Worm (Caenorhabditis elegans) whole organism, L2 larva: Measurements from ENCODE around the gene hap-1.

ENCODE experiments used
- C34F6.9 ChIP-seq: fragments of 150-350 bp; optimal IDR thresholded peaks from 2 replicates; lab custom pipeline; 2014; ENCODE audit warnings: missing biosample characterization, missing genetic modification characterization
- F13H6.1 ChIP-seq: sonication (generic microtip); optimal IDR thresholded peaks from 2 replicates; lab custom pipeline; 2016; ENCODE audit warnings: missing genetic modification characterization, missing compliant biosample characterization
- R02D3.7 ChIP-seq: fragments of 150-350 bp; optimal IDR thresholded peaks from 2 replicates; lab custom pipeline; 2014; ENCODE audit warnings: missing biosample characterization, missing genetic modification characterization
- Y55F3AM.14 ChIP-seq: fragments of 200-800 bp; sonication (Bioruptor generic); optimal IDR thresholded peaks from 2 replicates; lab custom pipeline; 2018; ENCODE audit warnings: mild to moderate bottlenecking, missing genetic modification characterization, missing compliant biosample characterization
- ZK546.5 ChIP-seq: sonication (generic microtip); optimal IDR thresholded peaks from 2 replicates; lab custom pipeline; 2017; ENCODE audit warnings: missing biosample characterization, missing genetic modification characterization
- ama-1 ChIP-seq: fragments of 150-350 bp; optimal IDR thresholded peaks from 2 replicates; lab custom pipeline; 2018; ENCODE audit warnings: inconsistent platforms
- ceh-82 ChIP-seq: fragments of 150-350 bp; optimal IDR thresholded peaks from 2 replicates; lab custom pipeline; 2014; ENCODE audit warnings: missing biosample characterization, missing genetic modification characterization
- crh-2 ChIP-seq: sonication (generic microtip); optimal IDR thresholded peaks from 2 replicates; lab custom pipeline; 2017; ENCODE audit warnings: missing biosample characterization, missing genetic modification characterization
- egl-27 ChIP-seq: sonication (generic microtip); optimal IDR thresholded peaks from 3 replicates; lab custom pipeline; 2017; ENCODE audit warnings: missing biosample characterization, missing genetic modification reagents, missing genetic modification characterization
- elt-1 ChIP-seq: fragments of 150-350 bp; optimal IDR thresholded peaks from 2 replicates; lab custom pipeline; 2014; ENCODE audit warnings: missing biosample characterization, missing genetic modification characterization
- gmeb-1 ChIP-seq: fragments of 150-350 bp; optimal IDR thresholded peaks from 2 replicates; lab custom pipeline; 2014; ENCODE audit warnings: missing biosample characterization, missing genetic modification characterization
- lin-11 ChIP-seq: fragments of 150-350 bp; sonication (generic microtip); optimal IDR thresholded peaks from 2 replicates; lab custom pipeline; 2014; ENCODE audit warnings: missing biosample characterization, missing genetic modification characterization, inconsistent platforms, mixed read lengths
- lin-13 ChIP-seq: fragments of 150-350 bp; optimal IDR thresholded peaks from 2 replicates; lab custom pipeline; 2014; ENCODE audit warnings: missing biosample characterization, missing genetic modification reagents, missing genetic modification characterization
- lsy-2 ChIP-seq, 2 experiments: fragments of 150-350 bp in 1 of 2; sonication (generic microtip) in 1 of 2; optimal IDR thresholded peaks; 2 replicates each; lab custom pipeline; 2014 to 2017; ENCODE audit warnings: missing biosample characterization in 2 of 2, missing genetic modification characterization in 2 of 2
- mbf-1 ChIP-seq: sonication (generic microtip); optimal IDR thresholded peaks from 2 replicates; lab custom pipeline; 2017; ENCODE audit warnings: missing biosample characterization, missing genetic modification characterization
- nhr-10 ChIP-seq: sonication (generic microtip); optimal IDR thresholded peaks from 2 replicates; lab custom pipeline; 2017; ENCODE audit warnings: missing biosample characterization, missing genetic modification characterization
- nhr-12 ChIP-seq: fragments of 150-350 bp; optimal IDR thresholded peaks from 2 replicates; lab custom pipeline; 2014; ENCODE audit warnings: missing biosample characterization, missing genetic modification characterization
- nhr-23 ChIP-seq: fragments of 150-350 bp; optimal IDR thresholded peaks from 2 replicates; lab custom pipeline; 2014; ENCODE audit warnings: missing biosample characterization, missing genetic modification reagents, missing genetic modification characterization
- nhr-237 ChIP-seq: fragments of 150-350 bp; optimal IDR thresholded peaks from 2 replicates; lab custom pipeline; 2014; ENCODE audit warnings: missing biosample characterization, missing genetic modification characterization
- nhr-25 ChIP-seq: fragments of 150-350 bp; sonication (generic microtip); optimal IDR thresholded peaks from 3 replicates; lab custom pipeline; 2014; ENCODE audit warnings: missing biosample characterization, missing genetic modification characterization
- nhr-6 ChIP-seq: fragments of 150-350 bp; optimal IDR thresholded peaks from 2 replicates; lab custom pipeline; 2014; ENCODE audit warnings: missing biosample characterization, missing genetic modification characterization
- snpc-4 ChIP-seq: fragments of 150-350 bp; optimal IDR thresholded peaks from 2 replicates; lab custom pipeline; 2014; ENCODE audit warnings: missing biosample characterization, missing genetic modification characterization
- unc-55 ChIP-seq: fragments of 150-350 bp; sonication (generic microtip); optimal IDR thresholded peaks from 3 replicates; lab custom pipeline; 2014; ENCODE audit warnings: missing biosample characterization, missing genetic modification reagents, missing genetic modification characterization
- unc-62 ChIP-seq: fragments of 150-350 bp; optimal IDR thresholded peaks from 2 replicates; lab custom pipeline; 2014; ENCODE audit warnings: missing biosample characterization, missing genetic modification reagents, missing genetic modification characterization
- zag-1 ChIP-seq: fragments of 150-350 bp; optimal IDR thresholded peaks from 2 replicates; lab custom pipeline; 2014; ENCODE audit warnings: missing biosample characterization, missing genetic modification characterization
- ztf-11 ChIP-seq: sonication (generic microtip); optimal IDR thresholded peaks from 2 replicates; lab custom pipeline; 2017; ENCODE audit warnings: missing biosample characterization, missing genetic modification characterization
- ztf-4 ChIP-seq: fragments of 150-350 bp; optimal IDR thresholded peaks from 2 replicates; lab custom pipeline; 2014; ENCODE audit warnings: missing biosample characterization, missing genetic modification characterization

Gene hap-1

ce11 chrIII:5258918-5259317 is 4.8 kb upstream of the hap-1 start, which contains the start of gene gop-2:
gop-2 (plus strand) TSS chrIII:5259023.
- TF ChIP-seq Y55F3AM.14 (GFP tag; lab: Kevin White, UChicago) (no peak), unc-62 (GFP tag; lab: Kevin White, UChicago) (no peak), C34F6.9 (tag; lab: Kevin White, UChicago) (no peak), nhr-25 (no peak)

DNA sequence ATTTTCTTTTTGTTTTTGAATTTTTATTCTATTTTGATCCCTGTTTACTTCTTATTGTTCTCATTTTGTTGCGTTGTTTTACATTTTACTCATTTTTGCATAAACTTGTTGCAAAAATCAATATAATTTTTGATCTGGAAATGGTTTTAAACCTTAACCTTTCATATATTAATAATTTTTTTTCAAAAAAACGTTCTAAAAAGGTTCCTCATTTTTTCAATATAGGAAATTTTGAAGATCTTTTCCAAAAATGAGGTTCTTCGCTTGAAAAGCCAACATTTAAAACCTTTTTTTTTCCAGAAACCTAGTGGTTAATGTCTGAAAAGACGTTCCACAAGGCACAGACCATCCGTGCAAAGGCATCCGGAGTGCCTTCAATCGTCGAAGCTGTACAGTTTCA is 3.3 kb upstream of the hap-1 start, which contains the start of gene gop-3:
TSS of gene gop-3 (plus strand) at position 301 of the 400 bp plus-strand sequence.
- TF ChIP-seq nhr-23 (tag; lab: Kevin White, UChicago): no peak

DNA sequence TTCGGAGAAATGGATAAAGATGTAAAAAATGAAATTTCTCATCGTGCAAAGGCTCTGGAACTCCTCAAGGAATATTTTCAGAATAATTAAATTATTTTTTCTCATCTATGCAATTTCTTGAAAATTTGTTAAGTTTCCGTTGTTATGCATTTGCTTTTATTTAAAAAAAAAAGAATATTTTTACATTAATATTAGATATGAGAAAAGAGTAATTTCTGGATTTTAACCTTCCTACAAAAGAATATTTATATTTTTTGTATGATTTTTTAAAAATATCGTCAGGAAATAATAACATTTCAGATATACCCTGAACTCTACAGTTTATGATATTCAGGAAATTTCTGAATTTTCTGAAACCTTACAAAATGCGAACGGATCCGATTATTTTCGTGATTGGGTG is 1.1 kb downstream of the hap-1 start, which contains the start of gene gro-1:
TSS of gene gro-1 (plus strand) at position 301 of the 400 bp plus-strand sequence.
- no peak for TF ChIP-seq zag-1 (tag; lab: Kevin White, UChicago)
- TF ChIP-seq, all 48 proteins: peak for 0

DNA sequence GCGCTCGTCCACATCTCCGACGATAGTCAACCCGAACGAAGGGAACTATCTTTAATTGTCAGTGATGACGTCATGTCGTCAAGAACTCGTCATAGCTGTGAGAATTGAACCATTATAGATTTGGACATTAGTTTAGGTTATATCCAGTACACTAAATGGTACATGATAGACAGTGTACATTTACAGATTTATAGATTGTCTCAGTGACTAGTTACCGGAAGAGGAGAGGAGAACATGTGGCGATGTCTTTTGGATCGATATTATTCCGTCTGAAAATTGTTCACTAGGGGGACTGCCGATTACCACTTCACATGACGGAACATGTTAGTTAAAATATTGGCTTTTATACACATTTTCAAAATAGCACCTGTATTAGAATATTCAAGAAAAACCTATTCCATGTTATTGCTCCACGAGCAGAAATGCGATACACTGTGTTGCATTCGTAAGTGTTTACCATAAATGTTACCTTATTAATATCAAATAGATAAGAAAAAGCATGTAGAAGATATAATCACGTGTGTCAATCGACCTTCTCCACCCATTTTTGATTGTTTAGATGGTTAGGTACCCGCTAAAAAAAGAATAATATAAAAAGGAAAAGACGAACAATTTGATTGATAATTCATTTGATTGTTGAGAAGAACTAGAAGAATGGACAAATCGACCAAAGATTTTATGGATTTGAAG is 3.6 kb downstream of the hap-1 start, which contains the start of gene ZC395.5:
TSS of gene ZC395.5 (plus strand) at position 632 of the 690 bp plus-strand sequence.
- TF ChIP-seq F13H6.1 (tag; lab: Kevin White, UChicago) (no peak), nhr-6 (tag; lab: Kevin White, UChicago) (no peak), unc-55 (GFP tag; lab: Kevin White, UChicago) (no peak), R02D3.7 (tag; lab: Kevin White, UChicago) (no peak), nhr-10 (no peak), gmeb-1 (tag; lab: Kevin White, UChicago) (peak; percentile 59), nhr-12 (tag; lab: Kevin White, UChicago) (no peak), elt-1 (tag; lab: Kevin White, UChicago) (no peak), mbf-1 (tag; lab: Kevin White, UChicago) (no peak), lin-11 (tag; lab: Kevin White, UChicago) (no peak), snpc-4 (tag; lab: Kevin White, UChicago) (no peak), crh-2 (tag; lab: Kevin White, UChicago) (peak; percentile 28), nhr-23 (tag; lab: Kevin White, UChicago) (no peak)
- TF ChIP-seq, all 48 proteins: peak for 2

DNA sequence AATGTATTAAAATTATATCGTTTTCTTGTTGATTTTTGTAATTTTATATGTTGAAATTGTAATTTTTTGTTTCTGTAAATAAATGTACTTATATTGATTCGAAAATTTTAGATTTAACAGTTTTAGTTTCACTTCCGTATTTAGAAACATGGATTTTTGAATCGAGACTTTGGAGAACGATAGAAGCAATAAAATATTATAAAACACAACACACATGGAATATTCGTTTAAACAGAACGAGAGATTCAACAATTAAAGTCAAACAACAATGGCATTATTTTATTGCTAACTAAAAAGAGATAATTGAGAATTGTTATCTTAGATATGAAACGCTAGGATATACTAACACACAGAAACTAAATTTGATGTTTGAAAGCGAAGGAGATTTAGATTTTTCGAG is 4.7 kb downstream of the hap-1 start:
- no peak for TF ChIP-seq ZK546.5 (tag; lab: Kevin White, UChicago)
- TF ChIP-seq nhr-23 (tag; lab: Kevin White, UChicago): no peak
- TF ChIP-seq lin-13 (GFP tag; lab: Kevin White, UChicago): no peak
- no peak for TF ChIP-seq R02D3.7 (tag; lab: Kevin White, UChicago)

- TF ChIP-seq snpc-4 (tag; lab: Kevin White, UChicago): no peak
- no peak for TF ChIP-seq egl-27 (tag; lab: Kevin White, UChicago)
- no peak for TF ChIP-seq nhr-25
- no peak for TF ChIP-seq ceh-82 (tag; lab: Kevin White, UChicago)
- TF ChIP-seq R02D3.7 (tag; lab: Kevin White, UChicago): no peak
- TF ChIP-seq nhr-6 (tag; lab: Kevin White, UChicago): no peak
- no peak for TF ChIP-seq ztf-11
- no peak for TF ChIP-seq crh-2 (tag; lab: Kevin White, UChicago)
Observed at ce11 chrIII:5269814-5270213, 6.1 kb downstream of the hap-1 start, which contains the start of gene ZC395.4. ZC395.4 (plus strand) TSS chrIII:5270114.

DNA sequence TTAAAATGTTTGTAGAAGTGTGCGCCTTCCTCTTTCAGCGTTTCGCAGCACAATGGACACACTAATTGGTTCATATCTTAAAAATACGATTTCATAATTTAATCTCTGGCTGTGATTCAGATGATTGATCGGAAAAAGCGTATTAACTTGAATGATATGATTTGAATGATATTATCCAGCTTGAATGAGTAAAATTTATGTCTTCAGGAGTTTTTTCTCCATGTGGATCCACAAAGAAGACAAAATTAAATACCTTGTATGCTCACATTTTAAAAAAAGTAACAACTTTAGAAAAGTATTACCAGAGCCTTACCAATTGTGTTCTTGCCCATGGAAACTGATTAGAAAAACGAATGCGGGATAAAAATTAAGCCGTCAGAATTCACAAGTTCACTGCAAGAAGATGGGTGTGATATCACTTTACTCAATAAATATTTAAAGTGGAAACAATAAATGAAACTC is 9.7 kb downstream of the hap-1 start, which contains the start of gene ztf-8:
TSS of gene ztf-8 (minus strand) at position 76 of the 462 bp plus-strand sequence.
- TF ChIP-seq nhr-237 (tag; lab: Kevin White, UChicago) (no peak), unc-55 (GFP tag; lab: Kevin White, UChicago) (no peak), lsy-2 (tag; optimal IDR thresholded peaks at IDR 0.05; lab: Kevin White, UChicago) (peak in 1 of 2 experiments; percentile 49), ama-1 (peak; percentile 37), ztf-4 (tag; lab: Kevin White, UChicago) (peak; percentile 31), snpc-4 (tag; lab: Kevin White, UChicago) (no peak), crh-2 (tag; lab: Kevin White, UChicago) (peak; percentile 38), elt-1 (tag; lab: Kevin White, UChicago) (no peak), C34F6.9 (tag; lab: Kevin White, UChicago) (peak; percentile 25)
